Fruit fly (Drosophila melanogaster) whole organism, embryonic: ENCODE data around the gene CG18473.

ENCODE experiments used
- B-H2 ChIP-seq: fragments of 200-800 bp; sonication (Bioruptor generic); optimal IDR thresholded peaks from 2 replicates; lab custom pipeline; 2018; ENCODE audit warnings: missing biosample characterization, mild to moderate bottlenecking, missing genetic modification characterization
- Blimp-1 ChIP-seq: fragments of 200-800 bp; sonication (Bioruptor generic); optimal IDR thresholded peaks from 3 replicates; lab custom pipeline; 2018; ENCODE audit warnings: missing biosample characterization, missing genetic modification characterization, mild to moderate bottlenecking, moderate library complexity, missing genetic modification reagents
- BtbVII ChIP-seq: fragments of 200-800 bp; sonication (Bioruptor generic); optimal IDR thresholded peaks from 3 replicates; lab custom pipeline; 2017; ENCODE audit warnings: missing biosample characterization, mild to moderate bottlenecking, missing genetic modification characterization
- CG10267 ChIP-seq: fragments of 200-800 bp; sonication (Bioruptor generic); optimal IDR thresholded peaks from 2 replicates; lab custom pipeline; 2018; ENCODE audit warnings: missing biosample characterization, mild to moderate bottlenecking, missing genetic modification characterization, moderate library complexity
- CG11247 ChIP-seq: fragments of 200-800 bp; sonication (Bioruptor generic); IDR thresholded peaks from 2 replicates; pipeline ENCODE4 v1.3.6; 2022; ENCODE audit warnings: missing biosample characterization, missing genetic modification characterization
- CG13296 ChIP-seq: fragments of 200-800 bp; sonication (Bioruptor generic); optimal IDR thresholded peaks from 3 replicates; lab custom pipeline; 2018; ENCODE audit warnings: missing biosample characterization, mild to moderate bottlenecking, missing genetic modification characterization
- CG13775 ChIP-seq: fragments of 200-800 bp; sonication (Bioruptor generic); optimal IDR thresholded peaks from 3 replicates; lab custom pipeline; 2017; ENCODE audit warnings: missing biosample characterization, mild to moderate bottlenecking, missing genetic modification characterization
- CG14014 ChIP-seq: fragments of 200-800 bp; sonication (Bioruptor generic); IDR thresholded peaks from 2 replicates; pipeline ENCODE4 v1.3.6; 2022; ENCODE audit warnings: missing biosample characterization, missing genetic modification characterization
- CG15011 ChIP-seq: fragments of 200-800 bp; sonication (Bioruptor generic); optimal IDR thresholded peaks from 3 replicates; lab custom pipeline; 2018; ENCODE audit warnings: missing biosample characterization, mild to moderate bottlenecking, missing genetic modification characterization
- CG18619 ChIP-seq: fragments of 200-800 bp; sonication (Bioruptor generic); optimal IDR thresholded peaks from 3 replicates; lab custom pipeline; 2017; ENCODE audit warnings: missing biosample characterization, mild to moderate bottlenecking, missing genetic modification characterization
- CG2116 ChIP-seq: fragments of 200-800 bp; sonication (Bioruptor generic); optimal IDR thresholded peaks from 3 replicates; lab custom pipeline; 2018; ENCODE audit warnings: missing biosample characterization, mild to moderate bottlenecking, missing genetic modification characterization
- CG32767 ChIP-seq: fragments of 200-800 bp; sonication (Bioruptor generic); IDR thresholded peaks from 2 replicates; pipeline ENCODE4 v1.3.6; 2022; ENCODE audit warnings: missing biosample characterization, missing genetic modification characterization
- CG33213 ChIP-seq: fragments of 200-800 bp; sonication (Bioruptor generic); optimal IDR thresholded peaks from 3 replicates; lab custom pipeline; 2016; ENCODE audit warnings: missing biosample characterization, missing genetic modification characterization
- CG33557 ChIP-seq: fragments of 200-800 bp; sonication (Bioruptor generic); optimal IDR thresholded peaks from 2 replicates; lab custom pipeline; 2019; ENCODE audit warnings: missing biosample characterization, mild to moderate bottlenecking, missing genetic modification characterization, moderate library complexity
- CG4707 ChIP-seq: fragments of 200-800 bp; sonication (Bioruptor generic); optimal IDR thresholded peaks from 2 replicates; lab custom pipeline; 2018; ENCODE audit warnings: missing biosample characterization, mild to moderate bottlenecking, missing genetic modification characterization, moderate library complexity
- CG6175 ChIP-seq: fragments of 200-800 bp; sonication (Bioruptor generic); IDR thresholded peaks from 3 replicates; pipeline ENCODE4 v1.3.6; 2022; ENCODE audit warnings: missing biosample characterization, missing genetic modification characterization
- CG6765 ChIP-seq: fragments of 200-800 bp; sonication (Bioruptor generic); optimal IDR thresholded peaks from 3 replicates; lab custom pipeline; 2017; ENCODE audit warnings: missing biosample characterization, mild to moderate bottlenecking, missing genetic modification characterization
- CG6854 ChIP-seq: fragments of 200-800 bp; sonication (Bioruptor generic); optimal IDR thresholded peaks from 3 replicates; lab custom pipeline; 2017; ENCODE audit warnings: missing biosample characterization, mild to moderate bottlenecking, missing genetic modification characterization
- CG7987 ChIP-seq: fragments of 200-800 bp; sonication (Bioruptor generic); optimal IDR thresholded peaks from 2 replicates; lab custom pipeline; 2018; ENCODE audit warnings: missing biosample characterization, mild to moderate bottlenecking, missing genetic modification characterization, moderate library complexity
- CrebB ChIP-seq: fragments of 200-800 bp; sonication (Bioruptor generic); optimal IDR thresholded peaks from 3 replicates; lab custom pipeline; 2018; ENCODE audit warnings: missing biosample characterization, mild to moderate bottlenecking, missing genetic modification characterization
- Hmr ChIP-seq: fragments of 200-800 bp; sonication (Bioruptor generic); optimal IDR thresholded peaks from 3 replicates; lab custom pipeline; 2017; ENCODE audit warnings: mild to moderate bottlenecking, missing biosample characterization, missing genetic modification reagents, missing genetic modification characterization
- Lpt ChIP-seq: fragments of >200 bp; optimal IDR thresholded peaks from 2 replicates; lab custom pipeline; 2018; ENCODE audit warnings: missing biosample characterization, missing genetic modification characterization
- MTF-1 ChIP-seq: fragments of 200-800 bp; sonication (Bioruptor generic); optimal IDR thresholded peaks from 2 replicates; lab custom pipeline; 2018; ENCODE audit warnings: missing biosample characterization, mild to moderate bottlenecking, missing genetic modification characterization, borderline replicate concordance
- Meics ChIP-seq: fragments of 200-800 bp; sonication (Bioruptor generic); optimal IDR thresholded peaks from 2 replicates; lab custom pipeline; 2017; ENCODE audit warnings: missing biosample characterization, mild to moderate bottlenecking, missing genetic modification characterization
- Pdp1 ChIP-seq, 2 experiments: fragments of 200-800 bp; sonication (Bioruptor generic); optimal IDR thresholded peaks; 3 replicates each; lab custom pipeline; 2016; ENCODE audit warnings: missing biosample characterization in 2 of 2, missing genetic modification characterization in 2 of 2, mild to moderate bottlenecking in 1 of 2, moderate library complexity in 1 of 2
- Six4 ChIP-seq: fragments of 200-800 bp; sonication (Bioruptor generic); optimal IDR thresholded peaks from 2 replicates; lab custom pipeline; 2016; ENCODE audit warnings: missing biosample characterization, missing genetic modification characterization
- Sox102F ChIP-seq: fragments of 200-800 bp; sonication (Bioruptor generic); optimal IDR thresholded peaks from 2 replicates; lab custom pipeline; 2018; ENCODE audit warnings: missing biosample characterization, mild to moderate bottlenecking, missing genetic modification characterization, moderate library complexity
- Sry-β ChIP-seq: fragments of 200-800 bp; sonication (Bioruptor generic); optimal IDR thresholded peaks from 2 replicates; lab custom pipeline; 2018; ENCODE audit warnings: missing biosample characterization, mild to moderate bottlenecking, missing genetic modification characterization, moderate library complexity
- abd-A ChIP-seq: fragments of 200-800 bp; sonication (Bioruptor generic); optimal IDR thresholded peaks from 3 replicates; lab custom pipeline; 2019; ENCODE audit warnings: missing biosample characterization, mild to moderate bottlenecking, missing genetic modification characterization, moderate library complexity
- ase ChIP-seq: fragments of 200-800 bp; sonication (Bioruptor generic); IDR thresholded peaks from 3 replicates; pipeline ENCODE4 v1.3.6; 2022; ENCODE audit warnings: missing biosample characterization, missing genetic modification characterization
- az2 ChIP-seq: fragments of 200-800 bp; sonication (Bioruptor generic); optimal IDR thresholded peaks from 3 replicates; lab custom pipeline; 2016; ENCODE audit warnings: missing biosample characterization, missing genetic modification characterization
- caup ChIP-seq: fragments of 200-800 bp; sonication (Bioruptor generic); optimal IDR thresholded peaks from 3 replicates; lab custom pipeline; 2017; ENCODE audit warnings: missing biosample characterization, mild to moderate bottlenecking, missing genetic modification characterization, moderate library complexity; ENCODE audit not compliant: severe bottlenecking
- cg ChIP-seq: fragments of 200-800 bp; sonication (Bioruptor generic); optimal IDR thresholded peaks from 3 replicates; lab custom pipeline; 2019; ENCODE audit warnings: missing biosample characterization, mild to moderate bottlenecking, missing genetic modification characterization, moderate library complexity
- dysf ChIP-seq: fragments of 200-800 bp; sonication (Bioruptor generic); IDR thresholded peaks from 3 replicates; pipeline ENCODE4 v1.3.6; 2022; ENCODE audit warnings: missing biosample characterization, missing genetic modification characterization
- fd64A ChIP-seq: fragments of 200-800 bp; sonication (Bioruptor generic); optimal IDR thresholded peaks from 3 replicates; lab custom pipeline; 2018; ENCODE audit warnings: missing biosample characterization, mild to moderate bottlenecking, missing genetic modification characterization
- ftz-f1 ChIP-seq: fragments of 200-800 bp; sonication (Bioruptor generic); optimal IDR thresholded peaks from 2 replicates; lab custom pipeline; 2016; ENCODE audit warnings: missing biosample characterization, missing genetic modification characterization
- gcm ChIP-seq: fragments of 200-800 bp; sonication (Bioruptor generic); optimal IDR thresholded peaks from 2 replicates; lab custom pipeline; 2019; ENCODE audit warnings: missing biosample characterization, mild to moderate bottlenecking, missing genetic modification characterization, moderate library complexity
- ind ChIP-seq: fragments of 200-800 bp; sonication (Bioruptor generic); optimal IDR thresholded peaks from 3 replicates; lab custom pipeline; 2016; ENCODE audit warnings: missing biosample characterization, missing genetic modification characterization
- lbe ChIP-seq: fragments of 200-800 bp; sonication (Bioruptor generic); optimal IDR thresholded peaks from 2 replicates; lab custom pipeline; 2016; ENCODE audit warnings: missing biosample characterization, mild to moderate bottlenecking, missing genetic modification characterization
- mam ChIP-seq: fragments of 200-800 bp; sonication (Bioruptor generic); optimal IDR thresholded peaks from 3 replicates; lab custom pipeline; 2016; ENCODE audit warnings: missing biosample characterization, missing genetic modification characterization
- nom ChIP-seq: fragments of 200-800 bp; sonication (Bioruptor generic); optimal IDR thresholded peaks from 2 replicates; lab custom pipeline; 2017; ENCODE audit warnings: missing biosample characterization, missing genetic modification characterization, mild to moderate bottlenecking, moderate library complexity, missing genetic modification reagents
- pum ChIP-seq: fragments of 200-800 bp; sonication (Bioruptor generic); optimal IDR thresholded peaks from 2 replicates; lab custom pipeline; 2016; ENCODE audit warnings: missing biosample characterization, missing genetic modification characterization
- sob ChIP-seq: fragments of 200-800 bp; sonication (Bioruptor generic); IDR thresholded peaks from 2 replicates; pipeline ENCODE4 v1.3.6; 2022; ENCODE audit warnings: missing biosample characterization, missing genetic modification characterization
- sr ChIP-seq: fragments of 200-800 bp; sonication (Bioruptor generic); IDR thresholded peaks from 3 replicates; pipeline ENCODE4 v1.3.6; 2022; ENCODE audit warnings: missing biosample characterization, missing genetic modification characterization
- ssp ChIP-seq: fragments of 200-800 bp; sonication (Bioruptor generic); IDR thresholded peaks from 2 replicates; pipeline ENCODE4 v1.3.6; 2022; ENCODE audit warnings: missing biosample characterization, missing genetic modification characterization
- stc ChIP-seq: fragments of 200-800 bp; sonication (Bioruptor generic); IDR thresholded peaks from 2 replicates; pipeline ENCODE4 v1.3.6; 2022; ENCODE audit warnings: missing biosample characterization, missing genetic modification characterization
- tio ChIP-seq: fragments of 200-800 bp; sonication (Bioruptor generic); optimal IDR thresholded peaks from 2 replicates; lab custom pipeline; 2017; ENCODE audit warnings: missing biosample characterization, missing genetic modification characterization, inconsistent platforms
- unc-4 ChIP-seq: fragments of 200-800 bp; sonication (Bioruptor generic); IDR thresholded peaks from 2 replicates; pipeline ENCODE4 v1.3.6; 2022; ENCODE audit warnings: missing biosample characterization, missing genetic modification characterization; ENCODE audit not compliant: partially characterized antibody
- vvl ChIP-seq: fragments of 200-800 bp; sonication (Bioruptor generic); IDR thresholded peaks from 2 replicates; pipeline ENCODE4 v1.3.6; 2022; ENCODE audit warnings: missing biosample characterization, missing genetic modification characterization

The CG18473 gene

dm6 chr3R:9342248-9342882 lies 20.7 kb upstream of the CG18473 start (continued):
- TF ChIP-seq CG2116 (GFP tag; lab: Kevin White, UChicago) = peak; percentile 16
- TF ChIP-seq Lpt (GFP tag; lab: Kevin White, UChicago) = no peak
- peak; percentile 18 for TF ChIP-seq Six4
- TF ChIP-seq CG14014 (GFP tag; lab: Robert Waterston, UW) = peak; percentile 11; the same call in 1 of the 2 replicates
- TF ChIP-seq BtbVII (GFP tag; lab: Kevin White, UChicago) = peak; percentile 67
- TF ChIP-seq unc-4 (GFP tag; lab: Robert Waterston, UW) = no peak
- peak; percentile 15 for TF ChIP-seq az2
- peak; percentile 55; the same call in 1 of the 2 replicates for TF ChIP-seq stc (GFP tag; lab: Robert Waterston, UW)
- TF ChIP-seq Blimp-1 (GFP tag; lab: Kevin White, UChicago) = peak; percentile 55
- peak; percentile 70 for TF ChIP-seq Hmr
- peak in 1 of 2 experiments; percentile 37 for TF ChIP-seq Pdp1 (GFP tag; optimal IDR thresholded peaks at IDR 0.05; lab: Kevin White, UChicago)
- peak; percentile 68 for TF ChIP-seq caup
- peak; percentile 69 for TF ChIP-seq CG33557
- TF ChIP-seq cg (GFP tag; lab: Kevin White, UChicago) = peak; percentile 79
- TF ChIP-seq mam = peak; percentile 8
- TF ChIP-seq Sry-β (GFP tag; lab: Kevin White, UChicago) = peak; percentile 30
- TF ChIP-seq abd-A (tag; lab: Kevin White, UChicago) = peak; percentile 70
- no peak for TF ChIP-seq pum
- TF ChIP-seq sr (GFP tag; lab: Robert Waterston, UW) = peak; percentile 55; the same call in 2 of the 3 replicates
- peak; percentile 75 for TF ChIP-seq CG13296 (GFP tag; lab: Kevin White, UChicago)
- TF ChIP-seq MTF-1 (GFP tag; lab: Kevin White, UChicago) = peak; percentile 60
- peak; percentile 25 for TF ChIP-seq ind (GFP tag; lab: Kevin White, UChicago)
- peak; percentile 77 for TF ChIP-seq vvl (GFP tag; lab: Robert Waterston, UW)
- TF ChIP-seq CG6175 (GFP tag; lab: Robert Waterston, UW) = no peak
- TF ChIP-seq ssp = no peak
- TF ChIP-seq CrebB (tag; lab: Kevin White, UChicago) = peak; percentile 79
- TF ChIP-seq CG6765 (GFP tag; lab: Kevin White, UChicago) = peak; percentile 50
- peak; percentile 11 for TF ChIP-seq ftz-f1 (GFP tag; lab: Kevin White, UChicago)
- peak; percentile 79 for TF ChIP-seq nom (GFP tag; lab: Kevin White, UChicago)
- TF ChIP-seq tio (GFP tag; lab: Kevin White, UChicago) = peak; percentile 38
- TF ChIP-seq CG18619 (GFP tag; lab: Kevin White, UChicago) = peak; percentile 26
- peak; percentile 56 for TF ChIP-seq CG15011
- TF ChIP-seq sob (GFP tag; lab: Robert Waterston, UW) = peak; percentile 57
- TF ChIP-seq dysf (GFP tag; lab: Robert Waterston, UW) = no peak
- TF ChIP-seq CG7987 = peak; percentile 84
- TF ChIP-seq CG10267 (tag; lab: Kevin White, UChicago) = peak; percentile 46
- peak; percentile 61 for TF ChIP-seq CG6854
- TF ChIP-seq ase = no peak
- peak; percentile 78 for TF ChIP-seq CG4707 (GFP tag; lab: Kevin White, UChicago)
- peak; percentile 81 for TF ChIP-seq B-H2
- TF ChIP-seq Meics (GFP tag; lab: Kevin White, UChicago) = peak; percentile 60
- TF ChIP-seq CG32767 (GFP tag; lab: Robert Waterston, UW) = 0 out of 2 replicates have a peak, but pooled peaks have one; percentile 10
- peak; percentile 44 for TF ChIP-seq Sox102F (GFP tag; lab: Kevin White, UChicago)
- TF ChIP-seq CG13775 = peak; percentile 31
- peak; percentile 63 for TF ChIP-seq lbe (GFP tag; lab: Kevin White, UChicago)
- peak; percentile 24 for TF ChIP-seq fd64A (GFP tag; lab: Kevin White, UChicago)
- peak; percentile 78 for TF ChIP-seq gcm (GFP tag; lab: Kevin White, UChicago)
- TF ChIP-seq CG33213 (GFP tag; lab: Kevin White, UChicago) = peak; percentile 8
- peak; percentile 47; the same call in 1 of the 2 replicates for TF ChIP-seq CG11247 (GFP tag; lab: Robert Waterston, UW)
